Fruit fly (Drosophila melanogaster): ENCODE measurements around the gene CG13251.

The CG13251 gene

DNA sequence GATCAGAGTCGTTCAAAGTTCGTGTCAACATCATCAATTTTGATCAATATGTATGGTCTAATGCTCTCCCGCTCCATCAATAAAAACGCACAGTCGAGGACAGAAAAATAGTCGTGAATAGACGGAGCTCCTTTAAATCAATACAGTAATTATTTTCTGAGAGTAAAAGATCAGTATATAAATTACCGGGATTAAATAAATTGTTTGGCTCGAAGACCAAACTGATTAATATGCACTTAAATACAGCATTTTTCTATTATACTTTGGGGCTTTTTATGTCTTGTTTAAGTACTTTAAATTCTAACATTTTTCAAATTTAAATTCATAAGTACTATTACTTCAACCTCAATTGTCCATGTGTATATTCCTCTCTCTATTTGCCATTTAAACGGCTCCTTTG, 2.5 kb upstream of the CG13251 start (continued):
- TF ChIP-seq D (optimal IDR thresholded peaks at IDR 0.05) (no peak), D (GFP tag; optimal IDR thresholded peaks at IDR 0.05) (peak; percentile 44), slp2 (GFP tag; optimal IDR thresholded peaks at IDR 0.05) (peak; percentile 37), pum (GFP tag; optimal IDR thresholded peaks at IDR 0.05) (peak; percentile 3), HLH3B (GFP tag; IDR thresholded peaks at IDR 0.05) (0 out of 2 replicates have a peak, but pooled peaks have one; percentile 6), CG9727 (GFP tag; optimal IDR thresholded peaks at IDR 0.05) (peak; percentile 81), lmd (GFP tag; IDR thresholded peaks at IDR 0.05) (peak; percentile 57), CG12942 (GFP tag; optimal IDR thresholded peaks at IDR 0.05) (peak; percentile 1), tap (tag; optimal IDR thresholded peaks at IDR 0.05) (peak; percentile 35), nerfin-2 (GFP tag; IDR thresholded peaks at IDR 0.05; ENCODE audit: partially characterized antibody) (no peak), CG10959 (GFP tag; IDR thresholded peaks at IDR 0.05) (peak; percentile 17; the same call in 1 of the 2 replicates), CG17359 (tag; optimal IDR thresholded peaks at IDR 0.05) (peak; percentile 46), CG2116 (GFP tag; optimal IDR thresholded peaks at IDR 0.05) (peak; percentile 19), Nf-YB (GFP tag; optimal IDR thresholded peaks at IDR 0.05) (peak; percentile 51), fd96Cb (tag; optimal IDR thresholded peaks at IDR 0.05) (peak; percentile 60), bcd (GFP tag; optimal IDR thresholded peaks at IDR 0.05) (peak; percentile 62), Ets65A (GFP tag) (peak; percentile 14), NK7.1 (GFP tag; optimal IDR thresholded peaks at IDR 0.05) (peak; percentile 63), danr (GFP tag; IDR thresholded peaks at IDR 0.05) (no peak), vnd (GFP tag; IDR thresholded peaks at IDR 0.05; ENCODE audit: partially characterized antibody) (no peak), kah (GFP tag; optimal IDR thresholded peaks at IDR 0.05) (no peak), Blimp-1 (GFP tag; optimal IDR thresholded peaks at IDR 0.05) (peak; percentile 25), pan (optimal IDR thresholded peaks at IDR 0.05) (no peak), pan (GFP tag; optimal IDR thresholded peaks at IDR 0.05 in 1 of 2, IDR thresholded peaks at IDR 0.05 in 1 of 2) (peak in 1 of 2 experiments; percentile 20), Med (GFP tag) (peak; percentile 86), prd (optimal IDR thresholded peaks at IDR 0.05) (no peak), prd (GFP tag; IDR thresholded peaks at IDR 0.05) (peak; percentile 66; the same call in 2 of the 3 replicates), CG1602 (GFP tag; optimal IDR thresholded peaks at IDR 0.05) (peak; percentile 56), CG31441 (GFP tag; IDR thresholded peaks at IDR 0.05) (peak; percentile 74), bsh (GFP tag; optimal IDR thresholded peaks at IDR 0.05) (peak in 1 of 2 experiments; percentile 64), scrt (GFP tag; optimal IDR thresholded peaks at IDR 0.05) (no peak), CG7271 (tag; optimal IDR thresholded peaks at IDR 0.05) (peak; percentile 4), fd3F (GFP tag; optimal IDR thresholded peaks at IDR 0.05) (peak; percentile 23), Meics (GFP tag; optimal IDR thresholded peaks at IDR 0.05) (peak; percentile 57), CG12155 (GFP tag; optimal IDR thresholded peaks at IDR 0.05) (peak; percentile 42), ara (GFP tag; IDR thresholded peaks at IDR 0.05) (peak; percentile 66; the same call in 1 of the 2 replicates), CG7357 (GFP tag; IDR thresholded peaks at IDR 0.05) (0 out of 3 replicates have a peak, but pooled peaks have one; percentile 29), pros (GFP tag; optimal IDR thresholded peaks at IDR 0.05) (no peak), peb (GFP tag; IDR thresholded peaks at IDR 0.05) (no peak), ab (GFP tag; optimal IDR thresholded peaks at IDR 0.05) (no peak), CG30403 (GFP tag; optimal IDR thresholded peaks at IDR 0.05) (peak; percentile 44), CG1233 (GFP tag; optimal IDR thresholded peaks at IDR 0.05) (peak; percentile 15), so (GFP tag; IDR thresholded peaks at IDR 0.05) (peak; percentile 54; the same call in 2 of the 3 replicates), nmo (GFP tag; optimal IDR thresholded peaks at IDR 0.05) (peak; percentile 88), dan (GFP tag; IDR thresholded peaks at IDR 0.05) (0 out of 2 replicates have a peak, but pooled peaks have one; percentile 23), Hr51 (GFP tag; optimal IDR thresholded peaks at IDR 0.05) (peak in 1 of 2 experiments; percentile 7), CG10979 (tag; optimal IDR thresholded peaks at IDR 0.05) (peak; percentile 72), unpg (GFP tag; optimal IDR thresholded peaks at IDR 0.05) (peak; percentile 65), Doc3 (GFP tag; IDR thresholded peaks at IDR 0.05; ENCODE audit: partially characterized antibody) (no peak), dysf (GFP tag; IDR thresholded peaks at IDR 0.05) (peak; percentile 67), disco-r (GFP tag; optimal IDR thresholded peaks at IDR 0.05) (peak; percentile 18)
